Worm (Caenorhabditis elegans) whole organism, mixed stage, embryonic: ENCODE measurements around the gene C29E4.12.

Experiments
- drap-1 ChIP-seq: fragments of 200-800 bp; sonication (Bioruptor generic); optimal IDR thresholded peaks from 3 replicates; lab custom pipeline; 2018; ENCODE audit warnings: mild to moderate bottlenecking, missing genetic modification characterization, missing compliant biosample characterization
- lsy-2 ChIP-seq: fragments of 150-350 bp; optimal IDR thresholded peaks from 2 replicates; lab custom pipeline; 2014; ENCODE audit warnings: missing biosample characterization, missing genetic modification characterization
- nhr-28 ChIP-seq: fragments of 150-350 bp; optimal IDR thresholded peaks from 2 replicates; lab custom pipeline; 2014; ENCODE audit warnings: missing biosample characterization, missing genetic modification characterization
- ztf-11 ChIP-seq: fragments of 150-350 bp; optimal IDR thresholded peaks from 2 replicates; lab custom pipeline; 2014; ENCODE audit warnings: missing biosample characterization, missing genetic modification characterization

ce11 chrIII:7911621-7912020 lies 29.3 kb upstream of the C29E4.12 start, which contains the start of gene ZK688.7:
- TF ChIP-seq drap-1 (GFP tag; lab: Kevin White, UChicago), result no peak
- TF ChIP-seq lsy-2, result no peak
- TF ChIP-seq nhr-28 (tag; lab: Kevin White, UChicago), result no peak
- no peak for TF ChIP-seq ztf-11
